Worm (Caenorhabditis elegans): ENCODE results near the gene dmsr-12.
A peak's percentile ranks its signal among the peaks of the same experiment; 100 is the strongest.

Gene dmsr-12

DNA sequence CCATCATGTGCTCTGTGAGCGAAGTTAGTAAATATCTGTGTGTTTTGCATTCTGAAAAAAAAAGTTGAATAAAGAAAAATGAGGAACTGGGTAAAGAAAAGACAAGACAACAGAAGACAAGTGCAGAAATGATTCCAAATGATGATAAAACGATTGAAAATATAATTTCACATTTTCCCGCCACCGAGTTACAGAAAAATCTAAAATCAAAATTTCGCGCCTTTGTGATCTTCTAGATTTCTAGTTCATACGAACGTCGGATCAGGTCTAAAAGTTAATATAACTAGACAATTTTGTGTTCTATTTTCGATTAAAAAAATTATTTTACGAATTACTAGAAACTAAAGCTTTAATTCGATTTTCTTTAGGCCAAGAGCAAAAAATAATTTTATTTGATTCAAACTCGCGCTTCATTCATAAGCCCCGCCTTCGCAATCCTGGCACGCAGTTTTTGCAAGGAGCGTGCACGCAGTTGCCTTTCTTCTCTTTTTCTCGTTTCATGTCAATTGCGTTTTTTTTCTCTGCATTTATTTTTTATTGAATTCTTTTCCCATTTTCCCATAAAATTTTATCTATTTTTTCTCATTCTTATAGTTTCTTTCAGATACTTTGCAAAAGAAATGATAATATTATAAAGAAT, 21.3 kb downstream of the dmsr-12 start, which contains the start of the genes spn-4 and spe-39 (continued):
- TF ChIP-seq rec-8 (tag; optimal IDR thresholded peaks at IDR 0.05) (peak in 1 of 2 experiments; percentile 4), hmg-1.2 (GFP tag; IDR thresholded peaks at IDR 0.05) (peak; percentile 47), bed-1 (GFP tag; IDR thresholded peaks at IDR 0.05) (no peak), F52B5.7 (tag; optimal IDR thresholded peaks at IDR 0.05) (no peak), efl-1 (GFP tag; optimal IDR thresholded peaks at IDR 0.05) (peak; percentile 97)

DNA sequence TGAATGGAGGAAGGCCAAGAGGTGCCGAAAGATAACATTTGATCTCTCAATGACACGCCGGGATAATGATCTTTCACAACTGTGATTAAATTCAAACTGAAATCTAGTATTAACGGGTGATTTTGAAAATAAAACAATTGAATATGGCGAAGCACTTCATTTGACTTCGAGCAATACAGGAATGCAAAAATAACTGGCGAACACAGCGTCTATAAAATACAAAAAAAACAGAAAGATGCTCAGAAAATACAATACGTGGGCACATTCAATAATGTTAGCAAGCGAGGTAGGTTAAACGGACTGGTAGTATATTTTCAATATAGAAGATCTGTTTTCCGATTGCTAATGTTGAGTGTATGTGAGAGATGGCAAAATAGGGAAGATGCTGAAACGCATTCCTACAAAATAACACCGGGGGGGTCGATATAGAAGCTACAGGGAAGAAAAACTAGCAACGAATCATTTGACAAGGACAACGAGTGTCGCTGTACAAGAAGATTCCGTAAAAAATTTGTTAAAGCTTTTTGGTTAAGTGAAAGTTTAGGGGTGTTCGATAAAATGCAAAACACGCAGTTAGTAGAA, 23.1 kb downstream of the dmsr-12 start:
- peak; percentile 58 for TF ChIP-seq dox-1 (GFP tag; IDR thresholded peaks at IDR 0.05)
- peak; percentile 65; the same call in 1 of the 2 replicates for TF ChIP-seq attf-6 (GFP tag; IDR thresholded peaks at IDR 0.05)
- peak; percentile 39 for TF ChIP-seq hmg-1.2 (GFP tag; IDR thresholded peaks at IDR 0.05)
- peak; percentile 70; the same call in 1 of the 2 replicates for TF ChIP-seq madf-3 (GFP tag; IDR thresholded peaks at IDR 0.05)
- TF ChIP-seq D2030.7 (GFP tag; IDR thresholded peaks at IDR 0.05): peak; percentile 45
- peak; percentile 46 for TF ChIP-seq lin-54 (GFP tag; optimal IDR thresholded peaks at IDR 0.05)
- peak; percentile 81; the same call in 1 of the 2 replicates for TF ChIP-seq lin-26 (GFP tag; IDR thresholded peaks at IDR 0.05)
- peak; percentile 38 for TF ChIP-seq attf-5 (GFP tag; optimal IDR thresholded peaks at IDR 0.05)
- peak; percentile 66 for TF ChIP-seq F49E8.2 (tag; optimal IDR thresholded peaks at IDR 0.05; ENCODE audit: insufficient read depth)
- TF ChIP-seq nhr-90 (tag; optimal IDR thresholded peaks at IDR 0.05): no peak
- no peak for TF ChIP-seq F57A8.1 (GFP tag; optimal IDR thresholded peaks at IDR 0.05)
- TF ChIP-seq F52B5.7 (tag; optimal IDR thresholded peaks at IDR 0.05): peak; percentile 45
- no peak for TF ChIP-seq Y67H2A.10 (GFP tag; conservative IDR thresholded peaks at IDR 0.05)
- no peak for TF ChIP-seq nhr-27 (tag; optimal IDR thresholded peaks at IDR 0.05)
- TF ChIP-seq rcor-1 (GFP tag; IDR thresholded peaks at IDR 0.05): peak; percentile 45; the same call in 1 of the 2 replicates
- peak; percentile 58; the same call in 1 of the 2 replicates for TF ChIP-seq hsf-1 (GFP tag; IDR thresholded peaks at IDR 0.05)
- TF ChIP-seq atf-7 (tag; optimal IDR thresholded peaks at IDR 0.05): peak; percentile 27
- peak; percentile 65 for TF ChIP-seq ekl-4 (GFP tag; IDR thresholded peaks at IDR 0.05)
- TF ChIP-seq ztf-18 (tag; optimal IDR thresholded peaks at IDR 0.05): peak; percentile 22
- peak; percentile 50 for TF ChIP-seq xnd-1 (tag; optimal IDR thresholded peaks at IDR 0.05)
- TF ChIP-seq madf-10 (tag; optimal IDR thresholded peaks at IDR 0.05): no peak
- peak; percentile 67 for TF ChIP-seq athp-1 (tag; optimal IDR thresholded peaks at IDR 0.05)
- TF ChIP-seq egl-18 (GFP tag; IDR thresholded peaks at IDR 0.05): no peak
- peak; percentile 78 for TF ChIP-seq Y79H2A.3 (GFP tag; conservative IDR thresholded peaks at IDR 0.05)
- TF ChIP-seq madf-6 (GFP tag; IDR thresholded peaks at IDR 0.05): peak; percentile 79
- TF ChIP-seq C17E4.6 (GFP tag; IDR thresholded peaks at IDR 0.05): 0 out of 2 replicates have a peak, but pooled peaks have one; percentile 23
- peak; percentile 57 for TF ChIP-seq lsl-1 (GFP tag; optimal IDR thresholded peaks at IDR 0.05)
- peak; percentile 21; the same call in 1 of the 2 replicates for TF ChIP-seq F33H1.4 (GFP tag; IDR thresholded peaks at IDR 0.05)
- no peak for TF ChIP-seq ama-1 (optimal IDR thresholded peaks at IDR 0.05)
- TF ChIP-seq ama-1 (GFP tag; optimal IDR thresholded peaks at IDR 0.05): peak in 1 of 2 experiments; percentile 69
- peak; percentile 39 for TF ChIP-seq mxl-1 (tag; optimal IDR thresholded peaks at IDR 0.05)
- peak; percentile 32 for TF ChIP-seq tbp1 (GFP tag; optimal IDR thresholded peaks at IDR 0.05)
- no peak; the same call in 1 of the 2 replicates for TF ChIP-seq ceh-40 (GFP tag; IDR thresholded peaks at IDR 0.05)
- 0 out of 2 replicates have a peak, but pooled peaks have one; percentile 8 for TF ChIP-seq pbrm-1 (GFP tag; IDR thresholded peaks at IDR 0.05)
- TF ChIP-seq madf-8 (GFP tag; conservative IDR thresholded peaks at IDR 0.05): peak; percentile 3
- peak; percentile 51; the same call in 1 of the 2 replicates for TF ChIP-seq Y53G8AR.9 (GFP tag; conservative IDR thresholded peaks at IDR 0.05)
- TF ChIP-seq sptf-2 (GFP tag; optimal IDR thresholded peaks at IDR 0.05): no peak
- TF ChIP-seq B0336.3 (GFP tag; IDR thresholded peaks at IDR 0.05): peak; percentile 93
- 0 out of 2 replicates have a peak, but pooled peaks have one; percentile 49 for TF ChIP-seq aptf-3 (GFP tag; IDR thresholded peaks at IDR 0.05)
- peak; percentile 60 for TF ChIP-seq snpc-4 (GFP tag; optimal IDR thresholded peaks at IDR 0.05)
- peak in 1 of 4 experiments; percentile 44 for TF ChIP-seq snpc-4 (tag; optimal IDR thresholded peaks at IDR 0.05)
- peak; percentile 34 for TF ChIP-seq die-1 (tag; optimal IDR thresholded peaks at IDR 0.05)
